Worm (Caenorhabditis elegans): ENCODE results near the gene F55H2.8.

Gene F55H2.8

DNA sequence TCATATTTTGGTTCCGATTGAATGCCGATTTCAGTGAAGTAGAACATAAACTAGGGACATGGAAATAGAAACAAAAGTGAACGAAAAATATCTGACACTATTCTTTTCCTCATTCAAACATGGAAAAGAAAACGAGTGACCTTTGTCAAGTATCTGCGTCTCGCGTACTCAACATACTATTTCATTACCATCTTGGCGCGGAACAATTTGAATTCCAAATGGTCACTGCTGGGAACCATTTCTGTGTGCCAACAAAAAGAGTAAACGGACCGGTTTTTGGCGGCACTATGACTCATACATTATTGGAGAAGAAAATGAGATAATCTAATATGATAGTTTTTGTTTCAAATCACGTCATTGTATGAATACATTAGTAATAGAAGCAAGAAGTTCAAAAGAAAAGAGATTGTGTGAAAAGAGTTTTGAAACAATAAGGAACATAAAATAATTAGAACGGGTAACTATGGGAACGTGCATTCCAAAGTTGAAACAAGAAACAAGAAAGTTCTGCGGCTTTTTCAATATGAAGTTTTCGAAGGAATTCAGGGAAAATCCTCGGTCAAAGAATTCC is 31.2 kb upstream of the F55H2.8 start:
- TF ChIP-seq pha-4 (tag; optimal IDR thresholded peaks at IDR 0.05) (peak; percentile 18), fkh-10 (GFP tag; optimal IDR thresholded peaks at IDR 0.05) (no peak), nhr-25 (tag; optimal IDR thresholded peaks at IDR 0.05) (peak; percentile 53)

DNA sequence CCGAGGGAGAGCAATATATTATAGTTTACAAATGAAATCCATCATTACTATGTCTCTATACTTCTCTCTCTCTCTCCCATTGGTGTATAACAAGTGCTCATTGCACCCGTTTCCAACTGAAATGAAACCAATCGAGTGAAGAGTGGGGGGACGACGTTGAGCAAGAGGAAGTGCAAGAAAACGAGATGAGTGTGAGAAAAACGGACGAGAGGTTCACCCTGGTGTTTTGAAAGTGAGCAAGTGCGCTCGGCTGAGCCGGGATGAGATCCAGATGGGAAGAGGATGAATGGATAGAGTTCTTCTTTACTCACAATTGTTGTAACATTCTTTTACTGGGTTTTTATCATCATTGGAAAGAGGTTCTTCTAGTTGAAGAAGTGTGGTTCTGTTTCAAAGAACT is 30.0 kb upstream of the F55H2.8 start:
- TF ChIP-seq ceh-28 (tag; optimal IDR thresholded peaks at IDR 0.05) (no peak), lin-15B (tag; optimal IDR thresholded peaks at IDR 0.05) (peak; percentile 57), nfya-1 (tag; optimal IDR thresholded peaks at IDR 0.05; ENCODE audit: insufficient read depth) (peak; percentile 65), lin-39 (tag; optimal IDR thresholded peaks at IDR 0.05) (peak; percentile 0)

DNA sequence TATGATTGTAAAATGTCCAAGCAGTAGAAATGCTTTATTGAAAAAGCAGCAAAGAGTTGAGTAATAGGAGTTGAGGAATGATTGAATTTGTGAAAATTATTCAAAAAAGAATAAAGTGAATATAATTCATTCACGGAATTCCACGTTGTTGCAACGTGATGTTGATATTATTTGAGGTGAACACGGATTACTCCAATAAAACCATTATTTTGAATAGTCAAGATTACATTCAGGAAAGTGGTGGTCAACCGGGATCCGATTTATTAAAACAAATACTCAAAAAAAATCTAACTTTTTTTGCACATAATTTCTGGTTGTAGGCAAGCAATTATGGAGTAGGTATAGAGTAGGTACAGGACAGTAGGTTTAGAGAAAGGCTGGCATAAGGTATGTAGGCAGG is 28.3 kb upstream of the F55H2.8 start, which contains the start of gene bre-3:
Gene bre-3, minus strand, starts transcription at position 101 of the 400 bp plus-strand sequence.
- TF ChIP-seq nhr-237 (tag; optimal IDR thresholded peaks at IDR 0.05) (no peak), egl-27 (tag; optimal IDR thresholded peaks at IDR 0.05) (no peak), zag-1 (tag; optimal IDR thresholded peaks at IDR 0.05) (no peak), ceh-16 (tag; optimal IDR thresholded peaks at IDR 0.05) (no peak), egl-5 (tag; optimal IDR thresholded peaks at IDR 0.05) (no peak), elt-1 (tag; optimal IDR thresholded peaks at IDR 0.05) (no peak), fkh-2 (tag; optimal IDR thresholded peaks at IDR 0.05) (no peak), nhr-23 (tag; optimal IDR thresholded peaks at IDR 0.05) (no peak), unc-62 (GFP tag; optimal IDR thresholded peaks at IDR 0.05) (no peak), nhr-67 (tag; optimal IDR thresholded peaks at IDR 0.05) (no peak), tbx-2 (tag; optimal IDR thresholded peaks at IDR 0.05) (no peak)

DNA sequence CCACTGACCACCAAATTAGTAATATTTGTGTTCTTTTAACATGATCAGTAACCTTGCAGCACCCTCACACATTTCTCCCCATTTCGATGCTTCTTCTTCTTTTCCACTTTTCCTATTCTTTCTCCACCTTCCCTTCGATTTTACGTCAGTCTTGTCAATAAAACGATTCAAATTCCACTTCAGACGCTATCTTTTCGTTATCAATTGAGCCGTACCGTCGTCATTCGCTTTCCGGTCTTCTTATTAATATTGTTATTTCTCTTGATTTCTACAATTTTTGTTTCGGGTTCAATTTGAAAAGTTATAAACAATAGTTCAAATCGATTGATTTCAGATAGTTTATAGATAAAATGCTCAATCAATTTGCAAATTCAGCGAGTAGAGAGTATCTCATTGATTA is 26.2 kb upstream of the F55H2.8 start:
- TF ChIP-seq ceh-28 (tag; optimal IDR thresholded peaks at IDR 0.05): peak; percentile 7
- TF ChIP-seq elt-2 (tag; optimal IDR thresholded peaks at IDR 0.05): peak; percentile 81
- TF ChIP-seq jun-1 (tag; optimal IDR thresholded peaks at IDR 0.05): peak; percentile 10
- TF ChIP-seq nhr-11 (tag; optimal IDR thresholded peaks at IDR 0.05): no peak
- peak; percentile 87 for TF ChIP-seq pqm-1 (tag; optimal IDR thresholded peaks at IDR 0.05)
- no peak for TF ChIP-seq fos-1 (tag; optimal IDR thresholded peaks at IDR 0.05)
- peak; percentile 72 for TF ChIP-seq pha-4 (tag; optimal IDR thresholded peaks at IDR 0.05)

ce11 chrIII:9488027-9488426 is 25.6 kb upstream of the F55H2.8 start:
- no peak for TF ChIP-seq pqm-1 (tag; optimal IDR thresholded peaks at IDR 0.05)
- no peak for TF ChIP-seq hmg-11 (tag; optimal IDR thresholded peaks at IDR 0.05)
- no peak for TF ChIP-seq lsy-12 (tag; optimal IDR thresholded peaks at IDR 0.05)
- TF ChIP-seq ceh-16 (tag; optimal IDR thresholded peaks at IDR 0.05): no peak
- no peak for TF ChIP-seq nhr-12 (tag; optimal IDR thresholded peaks at IDR 0.05)

DNA sequence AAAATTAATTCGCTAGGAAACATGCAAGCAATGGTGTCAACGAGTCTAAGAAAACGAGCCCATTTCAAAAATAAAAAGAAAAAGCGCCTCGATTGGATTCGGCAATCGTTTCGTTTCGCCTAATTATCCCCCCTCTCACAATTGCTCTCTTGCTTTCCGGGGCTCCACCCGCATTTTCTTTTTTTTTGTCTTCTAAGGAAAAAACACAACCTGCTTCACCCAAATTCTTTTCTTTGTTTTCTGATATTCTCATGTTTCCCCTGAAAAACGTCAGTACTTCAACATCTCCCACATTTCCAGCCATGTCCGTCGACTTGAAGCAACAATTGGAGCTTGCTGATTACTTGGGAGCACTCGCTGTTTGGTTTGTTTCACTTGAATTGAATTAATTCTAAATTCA is 25.2 kb upstream of the F55H2.8 start, which contains the start of gene nlp-36:
Gene nlp-36, plus strand, starts transcription at position 301 of the 400 bp plus-strand sequence.
- no peak for TF ChIP-seq R02D3.7 (tag; optimal IDR thresholded peaks at IDR 0.05)

DNA sequence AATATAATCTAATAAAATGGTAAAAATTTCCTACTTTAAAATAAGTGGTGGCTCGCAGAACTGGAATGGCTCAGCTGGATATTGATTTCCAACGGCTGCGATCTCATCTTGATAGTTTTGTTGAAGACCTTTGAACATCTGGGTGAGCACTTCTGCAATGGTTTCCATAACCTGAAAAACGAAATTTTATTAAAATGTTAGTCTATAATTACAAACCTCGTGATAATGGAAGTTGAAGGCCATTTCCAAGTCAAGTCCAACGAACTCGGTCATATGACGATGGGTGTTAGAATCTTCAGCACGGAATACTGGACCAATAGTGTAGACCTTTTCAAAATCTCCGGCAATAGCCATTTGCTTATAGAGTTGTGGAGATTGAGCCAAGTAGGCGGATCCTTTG is 23.9 kb upstream of the F55H2.8 start:
- no peak for TF ChIP-seq nhr-23 (tag; optimal IDR thresholded peaks at IDR 0.05)

- peak; percentile 9 for TF ChIP-seq nhr-23 (tag; optimal IDR thresholded peaks at IDR 0.05)
- TF ChIP-seq hmg-11 (tag; optimal IDR thresholded peaks at IDR 0.05): peak; percentile 3
- no peak for TF ChIP-seq fos-1 (tag; optimal IDR thresholded peaks at IDR 0.05)
- peak; percentile 65 for TF ChIP-seq pha-4 (tag; optimal IDR thresholded peaks at IDR 0.05)
- peak; percentile 37 for TF ChIP-seq nfya-1 (tag; optimal IDR thresholded peaks at IDR 0.05; ENCODE audit: insufficient read depth)
- TF ChIP-seq snpc-4 (tag; optimal IDR thresholded peaks at IDR 0.05): no peak
- TF ChIP-seq lin-15B (tag; optimal IDR thresholded peaks at IDR 0.05): peak; percentile 28
Observed at ce11 chrIII:9490783-9491547, 22.7 kb upstream of the F55H2.8 start, which contains the start of the genes dars-1 and ctr-9. Gene dars-1 (minus strand): TSS chrIII:9491215. Gene ctr-9 (plus strand): TSS chrIII:9491396.

All from whole organism, L3 larva.